Worm (Caenorhabditis elegans): Measurements from ENCODE around the gene F53H4.3.

The F53H4.3 gene

ce11 chrX:15887495-15887894 is at the start of gene F53H4.3:
Gene F53H4.3 (minus strand): TSS chrX:15887595.
- TF ChIP-seq lin-38 (GFP tag; IDR thresholded peaks at IDR 0.05) = no peak

- TF ChIP-seq Y48G9A.11 (GFP tag; IDR thresholded peaks at IDR 0.05) = no peak
- 0 out of 2 replicates have a peak, but pooled peaks have one; percentile 9 for TF ChIP-seq set-16 (GFP tag; IDR thresholded peaks at IDR 0.05)
- TF ChIP-seq vab-7 (GFP tag; IDR thresholded peaks at IDR 0.05) = no peak
- TF ChIP-seq gei-8 (GFP tag; optimal IDR thresholded peaks at IDR 0.05) = no peak
- no peak for TF ChIP-seq nhr-111 (GFP tag; optimal IDR thresholded peaks at IDR 0.05)
- TF ChIP-seq lin-1 (GFP tag; IDR thresholded peaks at IDR 0.05) = no peak
- TF ChIP-seq R02D3.7 (tag; optimal IDR thresholded peaks at IDR 0.05) = no peak
- no peak for TF ChIP-seq pqm-1 (tag; optimal IDR thresholded peaks at IDR 0.05)
- no peak for TF ChIP-seq nhr-41 (GFP tag; IDR thresholded peaks at IDR 0.05)
These were observed 45.5 kb upstream of the F53H4.3 start for ce11 chrX:15932859-15933258.

- TF ChIP-seq attf-4 (tag; optimal IDR thresholded peaks at IDR 0.05) = no peak
These were observed 36.0 kb upstream of the F53H4.3 start, which contains the start of gene F31B9.3 for ce11 chrX:15923440-15923839. Gene F31B9.3 (plus strand): TSS chrX:15923740.

- TF ChIP-seq nhr-102 (tag; optimal IDR thresholded peaks at IDR 0.05) = no peak
- no peak for TF ChIP-seq ZK337.2 (GFP tag; IDR thresholded peaks at IDR 0.05)
- TF ChIP-seq aha-1 (tag) = peak; percentile 51
These were observed 32.0 kb upstream of the F53H4.3 start, which contains the start of gene F31B9.7 for ce11 chrX:15919372-15919771. Gene F31B9.7 (plus strand): TSS chrX:15919672.

ce11 chrX:15917000-15917399 is 29.6 kb upstream of the F53H4.3 start, which contains the start of the genes F31B9.4 and F31B9.2:
Gene F31B9.4 (minus strand): TSS chrX:15917100.
Gene F31B9.2 (plus strand): TSS chrX:15917367.
- TF ChIP-seq dmd-8 (GFP tag; IDR thresholded peaks at IDR 0.05) (no peak), R02D3.7 (tag; optimal IDR thresholded peaks at IDR 0.05) (no peak), egl-43 (GFP tag; IDR thresholded peaks at IDR 0.05) (no peak), unc-62 (GFP tag; optimal IDR thresholded peaks at IDR 0.05 in 1 of 2) (no peak), unc-62 (tag; optimal IDR thresholded peaks at IDR 0.05) (no peak), lim-7 (GFP tag; IDR thresholded peaks at IDR 0.05) (no peak), nhr-48 (tag; optimal IDR thresholded peaks at IDR 0.05) (no peak), skn-1 (tag; optimal IDR thresholded peaks at IDR 0.05) (no peak), hmg-1.1 (GFP tag; IDR thresholded peaks at IDR 0.05) (no peak), ces-1 (GFP tag; optimal IDR thresholded peaks at IDR 0.05) (no peak), vab-7 (GFP tag; IDR thresholded peaks at IDR 0.05) (no peak), Y48G9A.11 (GFP tag; IDR thresholded peaks at IDR 0.05) (no peak), egl-27 (tag; optimal IDR thresholded peaks at IDR 0.05) (no peak), set-16 (GFP tag; IDR thresholded peaks at IDR 0.05) (no peak), Y105C5A.15 (GFP tag; IDR thresholded peaks at IDR 0.05) (no peak), T26A8.4 (GFP tag; IDR thresholded peaks at IDR 0.05) (no peak), tra-1 (GFP tag; IDR thresholded peaks at IDR 0.05) (no peak)

ce11 chrX:15915774-15916173 is 28.4 kb upstream of the F53H4.3 start:
- TF ChIP-seq unc-62 (GFP tag; optimal IDR thresholded peaks at IDR 0.05 in 1 of 2) (peak in 1 of 2 experiments; percentile 96), unc-62 (tag; optimal IDR thresholded peaks at IDR 0.05) (no peak), nhr-28 (tag; optimal IDR thresholded peaks at IDR 0.05) (no peak), hmg-1.1 (GFP tag; IDR thresholded peaks at IDR 0.05) (no peak)

- TF ChIP-seq nhr-11 (tag; optimal IDR thresholded peaks at IDR 0.05) (no peak), arid-1 (GFP tag; conservative IDR thresholded peaks at IDR 0.05) (no peak), hlh-30 (tag; optimal IDR thresholded peaks at IDR 0.05; ENCODE audit: insufficient read depth) (no peak), dmd-9 (GFP tag; IDR thresholded peaks at IDR 0.05) (0 out of 2 replicates have a peak, but pooled peaks have one; percentile 20), nhr-28 (tag; optimal IDR thresholded peaks at IDR 0.05) (no peak), set-16 (GFP tag; IDR thresholded peaks at IDR 0.05) (peak; percentile 88), Y75B8A.6 (GFP tag; IDR thresholded peaks at IDR 0.05) (no peak), egl-43 (GFP tag; IDR thresholded peaks at IDR 0.05) (no peak), aha-1 (tag) (peak; percentile 15), lin-29 (GFP tag; IDR thresholded peaks at IDR 0.05) (no peak)
These were observed 25.4 kb upstream of the F53H4.3 start for ce11 chrX:15912841-15913240.

Measured in whole organism, L4 larva.